Fruit fly (Drosophila melanogaster): ENCODE measurements around the gene CG13950.

The CG13950 gene

DNA sequence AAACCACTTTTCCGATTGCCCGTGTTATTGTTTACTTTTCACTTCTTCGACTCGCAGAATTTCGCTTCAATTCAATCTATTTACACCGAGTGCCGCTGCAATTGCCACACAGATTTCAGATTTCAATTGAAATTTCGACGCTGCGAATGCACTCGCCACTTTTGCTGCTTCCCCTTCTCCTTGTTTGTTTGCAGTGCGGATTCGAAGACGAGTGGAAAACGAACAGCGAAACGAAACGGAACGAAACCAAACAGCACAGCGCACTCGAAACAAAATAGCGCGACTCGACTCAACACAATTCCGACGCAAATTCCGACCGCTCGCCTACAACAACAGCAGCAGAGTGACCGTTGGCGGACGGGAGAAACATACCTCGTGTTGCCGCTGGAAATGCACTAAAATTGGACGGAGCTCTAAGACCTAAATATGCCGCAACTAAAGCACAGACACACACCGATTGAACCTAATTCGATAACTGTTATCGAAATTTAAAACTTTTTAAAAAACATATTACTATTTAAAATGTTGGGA, 9.2 kb upstream of the CG13950 start, which contains the start of gene drongo (continued):
- TF ChIP-seq cato (GFP tag; optimal IDR thresholded peaks at IDR 0.05; ENCODE audit: borderline replicate concordance) (no peak), br (optimal IDR thresholded peaks at IDR 0.05) (no peak), wdn (GFP tag; IDR thresholded peaks at IDR 0.05) (no peak), vfl (GFP tag; optimal IDR thresholded peaks at IDR 0.05) (peak; percentile 57), CG7839 (tag; optimal IDR thresholded peaks at IDR 0.05) (peak; percentile 11), twi (tag; optimal IDR thresholded peaks at IDR 0.05) (no peak), CG2678 (tag; optimal IDR thresholded peaks at IDR 0.05) (peak; percentile 15), CG32772 (GFP tag; IDR thresholded peaks at IDR 0.05) (no peak), CG9797 (GFP tag; optimal IDR thresholded peaks at IDR 0.05) (peak; percentile 97), Hr51 (GFP tag; optimal IDR thresholded peaks at IDR 0.05) (peak in 1 of 2 experiments; percentile 14), gcm2 (GFP tag; optimal IDR thresholded peaks at IDR 0.05) (no peak), Dp (GFP tag; optimal IDR thresholded peaks at IDR 0.05) (peak; percentile 95), BtbVII (GFP tag; optimal IDR thresholded peaks at IDR 0.05) (no peak), p53 (GFP tag; optimal IDR thresholded peaks at IDR 0.05) (peak; percentile 50), CG13894 (tag; optimal IDR thresholded peaks at IDR 0.05) (peak; percentile 71), CG1792 (GFP tag; optimal IDR thresholded peaks at IDR 0.05) (no peak), CG5953 (GFP tag; IDR thresholded peaks at IDR 0.05) (peak; percentile 47; the same call in 1 of the 2 replicates), CG9932 (GFP tag; IDR thresholded peaks at IDR 0.05) (peak; percentile 32; the same call in 1 of the 2 replicates), eve (GFP tag; optimal IDR thresholded peaks at IDR 0.05) (no peak), Jarid2 (GFP tag; optimal IDR thresholded peaks at IDR 0.05) (peak; percentile 97), CG10147 (GFP tag; optimal IDR thresholded peaks at IDR 0.05) (no peak), H2.0 (GFP tag; IDR thresholded peaks at IDR 0.05) (no peak), lov (optimal IDR thresholded peaks at IDR 0.05) (no peak), lov (GFP tag; IDR thresholded peaks at IDR 0.05) (0 out of 3 replicates have a peak, but pooled peaks have one; percentile 11), Blimp-1 (GFP tag; optimal IDR thresholded peaks at IDR 0.05) (no peak), lmd (GFP tag; IDR thresholded peaks at IDR 0.05) (no peak; the same call in 1 of the 2 replicates), unpg (GFP tag; optimal IDR thresholded peaks at IDR 0.05) (no peak), hbn (GFP tag; IDR thresholded peaks at IDR 0.05; ENCODE audit: partially characterized antibody) (peak; percentile 25; the same call in 1 of the 2 replicates), CrebB (tag; optimal IDR thresholded peaks at IDR 0.05) (peak; percentile 69), CG7786 (GFP tag; optimal IDR thresholded peaks at IDR 0.05) (no peak), sob (GFP tag; IDR thresholded peaks at IDR 0.05) (peak; percentile 63), Neu2 (GFP tag; optimal IDR thresholded peaks at IDR 0.05; ENCODE audit: borderline replicate concordance) (no peak), CG11560 (tag; IDR thresholded peaks at IDR 0.05) (peak; percentile 87), tgo (GFP tag; IDR thresholded peaks at IDR 0.05) (no peak), ap (GFP tag; IDR thresholded peaks at IDR 0.05) (no peak), CG1602 (GFP tag; optimal IDR thresholded peaks at IDR 0.05) (no peak), Ets65A (GFP tag) (no peak), lilli (GFP tag; optimal IDR thresholded peaks at IDR 0.05) (peak; percentile 33), CG30020 (tag; optimal IDR thresholded peaks at IDR 0.05) (peak; percentile 44), Sin3A (optimal IDR thresholded peaks at IDR 0.05) (peak; percentile 37), CG17361 (GFP tag; IDR thresholded peaks at IDR 0.05) (no peak), cad (GFP tag; optimal IDR thresholded peaks at IDR 0.05) (no peak), sug (tag; optimal IDR thresholded peaks at IDR 0.05) (peak; percentile 57), CG2875 (GFP tag; optimal IDR thresholded peaks at IDR 0.05) (no peak), CG30431 (GFP tag; optimal IDR thresholded peaks at IDR 0.05) (no peak), pho (GFP tag; optimal IDR thresholded peaks at IDR 0.05) (peak; percentile 37), insv (GFP tag; optimal IDR thresholded peaks at IDR 0.05) (peak in 1 of 2 experiments; percentile 54), dmrt11E (tag; optimal IDR thresholded peaks at IDR 0.05) (no peak), ewg (GFP tag; optimal IDR thresholded peaks at IDR 0.05) (peak; percentile 15), tll (GFP tag; optimal IDR thresholded peaks at IDR 0.05) (no peak), zen (tag; optimal IDR thresholded peaks at IDR 0.05) (no peak)

Data from whole organism, embryonic.